Worm (Caenorhabditis elegans) whole organism, late embryonic: ENCODE data around the gene vha-3.

Experiments used
- F13H6.1 ChIP-seq: sonication (generic microtip); optimal IDR thresholded peaks from 2 replicates; lab custom pipeline; 2016; ENCODE audit warnings: missing genetic modification characterization, missing compliant biosample characterization
- K02D7.2 ChIP-seq: sonication (generic microtip); optimal IDR thresholded peaks from 2 replicates; lab custom pipeline; 2017; ENCODE audit warnings: mild to moderate bottlenecking, missing genetic modification characterization, missing compliant biosample characterization
- T23F11.4 ChIP-seq: fragments of 200-800 bp; sonication (Bioruptor generic); optimal IDR thresholded peaks from 2 replicates; lab custom pipeline; 2018; ENCODE audit warnings: mild to moderate bottlenecking, missing genetic modification characterization, missing compliant biosample characterization
- Y22D7AL.16 ChIP-seq: sonication (generic microtip); optimal IDR thresholded peaks from 2 replicates; lab custom pipeline; 2016; ENCODE audit warnings: missing genetic modification characterization, missing compliant biosample characterization
- ceh-18 ChIP-seq: sonication (generic microtip); optimal IDR thresholded peaks from 2 replicates; lab custom pipeline; 2016; ENCODE audit warnings: missing genetic modification characterization, missing compliant biosample characterization
- ceh-2 ChIP-seq: sonication (generic microtip); optimal IDR thresholded peaks from 2 replicates; lab custom pipeline; 2016; ENCODE audit warnings: missing genotype, missing genetic modification characterization, missing compliant biosample characterization
- ceh-24 ChIP-seq: sonication (generic microtip); optimal IDR thresholded peaks from 2 replicates; lab custom pipeline; 2016; ENCODE audit warnings: mild to moderate bottlenecking, missing genetic modification characterization, missing compliant biosample characterization
- ceh-34 ChIP-seq: sonication (generic microtip); optimal IDR thresholded peaks from 2 replicates; lab custom pipeline; 2016; ENCODE audit warnings: mild to moderate bottlenecking, missing genetic modification characterization, missing compliant biosample characterization
- ceh-48 ChIP-seq: sonication (generic microtip); optimal IDR thresholded peaks from 2 replicates; lab custom pipeline; 2016; ENCODE audit warnings: missing genetic modification characterization, inconsistent platforms, missing compliant biosample characterization
- che-1 ChIP-seq: sonication (generic microtip); optimal IDR thresholded peaks from 2 replicates; lab custom pipeline; 2016; ENCODE audit warnings: mild to moderate bottlenecking, missing genetic modification characterization, missing compliant biosample characterization
- elt-4 ChIP-seq: sonication (generic microtip); optimal IDR thresholded peaks from 2 replicates; lab custom pipeline; 2016; ENCODE audit warnings: missing genetic modification characterization, missing compliant biosample characterization
- eyg-1 ChIP-seq: sonication (generic microtip); optimal IDR thresholded peaks from 2 replicates; lab custom pipeline; 2016; ENCODE audit warnings: missing genotype, missing genetic modification characterization, missing compliant biosample characterization
- fkh-10 ChIP-seq: fragments of 150-350 bp; optimal IDR thresholded peaks from 2 replicates; lab custom pipeline; 2014; ENCODE audit warnings: missing biosample characterization, missing genetic modification reagents, missing genetic modification characterization
- mec-3 ChIP-seq: sonication (generic microtip); optimal IDR thresholded peaks from 2 replicates; lab custom pipeline; 2016; ENCODE audit warnings: borderline replicate concordance, missing genetic modification characterization, missing compliant biosample characterization
- nfya-1 ChIP-seq: sonication (generic microtip); optimal IDR thresholded peaks from 2 replicates; lab custom pipeline; 2017; ENCODE audit warnings: missing genetic modification characterization, mild to moderate bottlenecking, missing compliant biosample characterization, antibody characterized with exemption, moderate library complexity
- nhr-232 ChIP-seq: sonication (generic microtip); optimal IDR thresholded peaks from 2 replicates; lab custom pipeline; 2016; ENCODE audit warnings: missing genetic modification characterization, missing compliant biosample characterization
- npax-4 ChIP-seq: sonication (generic microtip); optimal IDR thresholded peaks from 2 replicates; lab custom pipeline; 2016; ENCODE audit warnings: missing genetic modification characterization, missing compliant biosample characterization
- pag-3 ChIP-seq: sonication (generic microtip); optimal IDR thresholded peaks from 2 replicates; lab custom pipeline; 2016; ENCODE audit warnings: missing compliant biosample characterization, missing genetic modification characterization, borderline replicate concordance
- pat-9 ChIP-seq: fragments of 200-800 bp; sonication (Bioruptor generic); optimal IDR thresholded peaks from 2 replicates; lab custom pipeline; 2018; ENCODE audit warnings: mild to moderate bottlenecking, missing genetic modification characterization, moderate library complexity, missing compliant biosample characterization
- pqm-1 ChIP-seq: sonication (generic microtip); optimal IDR thresholded peaks from 2 replicates; lab custom pipeline; 2016; ENCODE audit warnings: missing genetic modification characterization, missing compliant biosample characterization
- pros-1 ChIP-seq: fragments of 150-350 bp; optimal IDR thresholded peaks from 2 replicates; lab custom pipeline; 2014; ENCODE audit warnings: missing biosample characterization, missing genetic modification reagents, missing genetic modification characterization
- sdc-2 ChIP-seq: sonication (generic microtip); optimal IDR thresholded peaks from 2 replicates; lab custom pipeline; 2016; ENCODE audit warnings: missing genotype, missing genetic modification characterization, missing compliant biosample characterization
- syd-9 ChIP-seq: sonication (generic microtip); optimal IDR thresholded peaks from 2 replicates; lab custom pipeline; 2016; ENCODE audit warnings: mild to moderate bottlenecking, missing genetic modification characterization, moderate library complexity, missing compliant biosample characterization
- tbx-7 ChIP-seq: sonication (generic microtip); optimal IDR thresholded peaks from 2 replicates; lab custom pipeline; 2016; ENCODE audit warnings: missing genotype, missing genetic modification characterization, missing compliant biosample characterization
- unc-86 ChIP-seq: sonication (generic microtip); optimal IDR thresholded peaks from 2 replicates; lab custom pipeline; 2016; ENCODE audit warnings: missing genetic modification characterization, missing compliant biosample characterization
- zip-5 ChIP-seq: sonication (generic microtip); optimal IDR thresholded peaks from 2 replicates; lab custom pipeline; 2016; ENCODE audit warnings: missing genetic modification characterization, missing compliant biosample characterization

vha-3 gene

ce11 chrIV:2314862-2315261 is 883 bp downstream of the vha-3 start:
- no peak for TF ChIP-seq eyg-1 (tag; lab: Kevin White, UChicago)
- TF ChIP-seq, all 69 proteins: peak for 0

DNA sequence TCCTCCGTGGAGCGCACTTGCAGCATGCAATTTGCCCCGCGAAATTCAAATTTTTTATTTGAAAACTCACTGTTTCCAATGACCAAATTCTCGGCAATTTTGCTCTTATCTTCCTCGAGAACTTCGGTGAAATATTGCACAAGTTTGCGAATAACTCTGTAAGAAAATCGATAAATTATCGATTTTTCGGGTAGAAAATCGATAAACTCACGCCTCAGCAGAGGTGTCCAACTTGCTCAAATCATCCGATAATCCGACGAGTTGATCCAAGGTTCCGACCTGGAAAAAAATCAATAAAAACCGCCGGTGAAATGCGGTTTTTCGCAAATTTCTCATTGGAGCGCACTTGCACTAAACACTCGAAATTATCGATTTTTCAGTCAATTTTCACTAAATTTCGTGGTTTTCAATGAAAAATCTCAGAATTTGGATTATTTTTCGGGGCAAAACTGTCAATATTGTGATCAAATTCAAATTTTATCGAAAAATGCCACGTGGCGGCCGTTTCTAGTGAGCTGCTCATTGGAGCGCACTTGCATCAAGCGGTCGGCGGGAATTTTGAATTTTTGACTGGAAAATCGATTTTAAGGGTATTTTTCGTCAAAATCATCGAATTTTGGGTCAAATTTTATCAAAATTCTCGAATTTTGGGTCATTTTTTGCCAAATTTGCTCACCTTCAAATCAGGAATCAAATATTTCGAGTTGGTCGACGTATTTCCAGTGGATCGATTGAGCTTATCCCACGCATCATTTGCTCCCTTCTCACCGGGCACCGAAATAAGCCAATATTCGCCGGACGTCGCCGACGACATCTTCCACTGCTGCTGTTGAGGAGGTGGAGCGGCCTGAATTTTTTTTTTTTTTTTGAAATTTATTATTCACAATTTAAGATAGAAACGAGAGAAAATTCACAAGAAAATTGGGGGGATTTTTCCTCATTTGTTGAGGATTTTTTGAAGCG is 1.7 kb downstream of the vha-3 start, which contains the start of gene vha-11:
vha-11 (minus strand) TSS at position 847 of the 963 bp plus-strand sequence.
- TF ChIP-seq che-1 (tag; lab: Kevin White, UChicago), result no peak
- TF ChIP-seq ceh-24 (tag; lab: Kevin White, UChicago), result no peak
- no peak for TF ChIP-seq ceh-34 (tag; lab: Kevin White, UChicago)
- no peak for TF ChIP-seq pag-3
- no peak for TF ChIP-seq ceh-18 (tag; lab: Kevin White, UChicago)
- TF ChIP-seq ceh-48 (tag; lab: Kevin White, UChicago), result peak; percentile 58
- no peak for TF ChIP-seq F13H6.1 (tag; lab: Kevin White, UChicago)
- TF ChIP-seq, all 69 proteins: peak for 1

ce11 chrIV:2311554-2311953 is 4.2 kb downstream of the vha-3 start:
- no peak for TF ChIP-seq mec-3
- TF ChIP-seq pqm-1 (tag; lab: Kevin White, UChicago), result no peak
- no peak for TF ChIP-seq nfya-1 (tag; lab: Kevin White, UChicago)
- TF ChIP-seq Y22D7AL.16 (tag; lab: Kevin White, UChicago), result no peak
- no peak for TF ChIP-seq sdc-2 (tag; lab: Kevin White, UChicago)

DNA sequence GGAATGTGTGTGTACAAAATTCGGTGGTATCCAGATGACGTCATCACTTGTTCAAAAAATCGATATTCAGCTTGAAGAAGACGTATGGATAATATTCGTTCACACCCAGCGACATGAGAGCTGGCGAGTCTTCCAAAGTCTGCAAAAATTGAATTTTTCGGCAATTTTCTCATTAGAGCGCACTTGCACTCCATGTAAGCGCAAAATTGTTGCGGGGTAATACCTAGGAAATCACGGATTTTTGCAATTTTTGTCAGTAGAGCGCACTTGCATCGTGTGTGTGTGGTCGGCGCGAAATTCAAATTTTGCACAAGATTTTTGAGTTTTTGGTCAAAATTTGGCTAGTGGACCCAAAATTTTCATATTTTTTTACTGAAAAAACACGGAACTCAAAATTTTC is 7.5 kb downstream of the vha-3 start:
- TF ChIP-seq pag-3, result no peak
- no peak for TF ChIP-seq unc-86 (tag; lab: Kevin White, UChicago)
- no peak for TF ChIP-seq nhr-232 (tag; lab: Kevin White, UChicago)
- TF ChIP-seq pat-9 (tag; lab: Kevin White, UChicago), result no peak

- TF ChIP-seq K02D7.2 (tag; lab: Kevin White, UChicago) (peak; percentile 17), syd-9 (tag; lab: Kevin White, UChicago) (no peak)
- TF ChIP-seq, all 69 proteins: peak for 1
These were observed 8.4 kb downstream of the vha-3 start for ce11 chrIV:2307374-2307773.

- no peak for TF ChIP-seq nhr-232 (tag; lab: Kevin White, UChicago)
- TF ChIP-seq zip-5 (tag; lab: Kevin White, UChicago), result no peak
- TF ChIP-seq syd-9 (tag; lab: Kevin White, UChicago), result no peak
- TF ChIP-seq elt-4, result no peak
- no peak for TF ChIP-seq tbx-7 (tag; lab: Kevin White, UChicago)
- no peak for TF ChIP-seq ceh-2 (tag; lab: Kevin White, UChicago)
- no peak for TF ChIP-seq fkh-10 (GFP tag; lab: Kevin White, UChicago)
- no peak for TF ChIP-seq npax-4
These were observed 9.3 kb downstream of the vha-3 start, which contains the start of gene mksr-2 for ce11 chrIV:2306447-2306846. Gene mksr-2 (minus strand): TSS chrIV:2306547.

DNA sequence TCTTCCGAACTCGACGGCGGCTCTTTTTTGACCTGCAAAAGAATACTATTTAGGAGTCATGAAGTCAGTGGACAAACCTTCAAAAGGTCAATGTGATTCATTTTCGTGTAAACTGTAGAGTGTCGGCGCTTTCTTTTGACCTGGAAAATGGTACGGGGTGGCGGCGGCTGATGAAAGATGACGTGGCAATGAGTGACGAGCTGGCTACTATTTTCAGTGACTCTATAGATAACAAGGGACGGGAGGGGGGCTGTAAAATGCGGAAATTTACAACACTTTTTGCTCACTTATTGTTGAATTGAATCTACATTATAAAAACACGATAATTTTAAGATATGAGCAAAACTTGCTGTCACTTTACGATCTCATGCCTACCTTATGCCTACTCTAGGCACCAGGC is 15.6 kb downstream of the vha-3 start, which contains the start of gene lin-1:
lin-1 (minus strand) TSS at position 101 of the 400 bp plus-strand sequence.
- TF ChIP-seq nfya-1 (tag; lab: Kevin White, UChicago) (no peak), T23F11.4 (GFP tag; lab: Kevin White, UChicago) (no peak), pros-1 (tag; lab: Kevin White, UChicago) (no peak)
